Worm (Caenorhabditis elegans): ENCODE measurements around the gene C04F6.9.

Gene C04F6.9

DNA sequence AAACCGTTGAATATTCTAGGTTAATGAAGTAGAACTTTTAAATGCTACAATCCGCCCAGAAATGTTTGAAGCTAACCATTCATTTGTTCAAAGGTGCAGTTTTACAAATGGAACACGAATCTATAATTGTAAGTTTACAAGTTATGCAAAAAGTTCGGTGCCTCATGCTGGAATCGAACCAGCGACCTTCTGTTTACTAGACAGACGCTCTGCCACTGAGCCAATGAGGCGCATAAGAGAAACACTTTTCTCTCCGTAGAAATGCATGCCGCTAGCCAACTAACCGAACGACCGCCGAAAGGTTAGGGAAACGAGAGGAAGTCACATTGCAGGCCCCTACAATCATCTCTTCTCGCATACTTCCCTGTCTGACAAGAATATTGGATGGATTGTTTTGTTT is 30.5 kb upstream of the C04F6.9 start:
- TF ChIP-seq sptf-2 (GFP tag; optimal IDR thresholded peaks at IDR 0.05), result no peak
- peak; percentile 79 for TF ChIP-seq ekl-4 (GFP tag; IDR thresholded peaks at IDR 0.05)
- TF ChIP-seq K11D2.4 (GFP tag; IDR thresholded peaks at IDR 0.05), result peak; percentile 67
- no peak for TF ChIP-seq aptf-2 (GFP tag; conservative IDR thresholded peaks at IDR 0.05)
- TF ChIP-seq ceh-40 (GFP tag; IDR thresholded peaks at IDR 0.05), result peak; percentile 81; the same call in 1 of the 2 replicates
- peak; percentile 5 to 25 for TF ChIP-seq let-607 (tag; optimal IDR thresholded peaks at IDR 0.05)
- no peak for TF ChIP-seq ceh-91 (GFP tag; IDR thresholded peaks at IDR 0.05)
- no peak for TF ChIP-seq hrde-1 (tag; optimal IDR thresholded peaks at IDR 0.05; ENCODE audit: borderline replicate concordance)
- peak; percentile 63 for TF ChIP-seq lsy-27 (tag; optimal IDR thresholded peaks at IDR 0.05; ENCODE audit: borderline replicate concordance, insufficient read depth)
- TF ChIP-seq cebp-2 (GFP tag; IDR thresholded peaks at IDR 0.05), result 0 out of 2 replicates have a peak, but pooled peaks have one; percentile 76
- no peak for TF ChIP-seq F22D6.2 (tag; optimal IDR thresholded peaks at IDR 0.05)
- TF ChIP-seq madf-10 (tag; optimal IDR thresholded peaks at IDR 0.05), result peak; percentile 79
- TF ChIP-seq lag-1 (GFP tag; IDR thresholded peaks at IDR 0.05), result no peak
- TF ChIP-seq ztf-3 (GFP tag; optimal IDR thresholded peaks at IDR 0.05), result peak; percentile 52
- TF ChIP-seq attf-6 (GFP tag; IDR thresholded peaks at IDR 0.05), result peak; percentile 50; the same call in 1 of the 2 replicates
- TF ChIP-seq mel-28 (tag; optimal IDR thresholded peaks at IDR 0.05; ENCODE audit: borderline replicate concordance), result no peak
- peak; percentile 85 for TF ChIP-seq hmg-20 (GFP tag; IDR thresholded peaks at IDR 0.05)
- peak; percentile 90 for TF ChIP-seq nfyb-1 (GFP tag; IDR thresholded peaks at IDR 0.05)
- no peak for TF ChIP-seq Y79H2A.3 (GFP tag; conservative IDR thresholded peaks at IDR 0.05)
- TF ChIP-seq sea-2 (GFP tag; IDR thresholded peaks at IDR 0.05), result no peak
- peak; percentile 33 for TF ChIP-seq fkh-3 (tag; optimal IDR thresholded peaks at IDR 0.05)
- TF ChIP-seq akir-1 (GFP tag; optimal IDR thresholded peaks at IDR 0.05), result peak; percentile 36
- TF ChIP-seq nfya-2 (GFP tag; IDR thresholded peaks at IDR 0.05), result no peak
- TF ChIP-seq rcor-1 (GFP tag; IDR thresholded peaks at IDR 0.05), result peak; percentile 75
- peak; percentile 95 for TF ChIP-seq B0261.1 (tag; optimal IDR thresholded peaks at IDR 0.05)
- peak; percentile 75 for TF ChIP-seq T07F8.4 (tag; optimal IDR thresholded peaks at IDR 0.05)
- TF ChIP-seq lir-1 (GFP tag; conservative IDR thresholded peaks at IDR 0.05), result 0 out of 2 replicates have a peak, but pooled peaks have one; percentile 21
- peak; percentile 44 for TF ChIP-seq mxl-1 (tag; optimal IDR thresholded peaks at IDR 0.05)
- TF ChIP-seq repo-1 (tag; optimal IDR thresholded peaks at IDR 0.05), result peak; percentile 59
- TF ChIP-seq Y53G8AR.9 (GFP tag; conservative IDR thresholded peaks at IDR 0.05), result peak; percentile 39; the same call in 1 of the 2 replicates
- peak; percentile 73 for TF ChIP-seq D2030.7 (GFP tag; IDR thresholded peaks at IDR 0.05)
- peak; percentile 83 for TF ChIP-seq ZK185.1 (tag; optimal IDR thresholded peaks at IDR 0.05; ENCODE audit: poor library complexity, severe bottlenecking)
- no peak for TF ChIP-seq hlh-26 (GFP tag; conservative IDR thresholded peaks at IDR 0.05)
- TF ChIP-seq bed-2 (GFP tag; IDR thresholded peaks at IDR 0.05), result no peak
- TF ChIP-seq egl-18 (GFP tag; IDR thresholded peaks at IDR 0.05), result 0 out of 2 replicates have a peak, but pooled peaks have one; percentile 55
- TF ChIP-seq unc-62 (GFP tag; optimal IDR thresholded peaks at IDR 0.05), result no peak
- peak; percentile 55 for TF ChIP-seq F23B12.7 (tag; optimal IDR thresholded peaks at IDR 0.05; ENCODE audit: insufficient read depth)
- peak; percentile 47 for TF ChIP-seq B0035.1 (tag; optimal IDR thresholded peaks at IDR 0.05)
- no peak for TF ChIP-seq C17E4.6 (GFP tag; IDR thresholded peaks at IDR 0.05)
- TF ChIP-seq ceh-27 (GFP tag; optimal IDR thresholded peaks at IDR 0.05), result peak; percentile 74
- TF ChIP-seq nfya-1 (tag; optimal IDR thresholded peaks at IDR 0.05; ENCODE audit: borderline replicate concordance, insufficient read depth), result no peak
- peak; percentile 44 for TF ChIP-seq ceh-100 (GFP tag; IDR thresholded peaks at IDR 0.05)
- peak; percentile 48; the same call in 1 of the 2 replicates for TF ChIP-seq aptf-3 (GFP tag; IDR thresholded peaks at IDR 0.05)
- TF ChIP-seq ama-1 (optimal IDR thresholded peaks at IDR 0.05), result no peak
- peak; percentile 75 to 90 for TF ChIP-seq ama-1 (GFP tag; optimal IDR thresholded peaks at IDR 0.05)
- 0 out of 2 replicates have a peak, but pooled peaks have one; percentile 60 for TF ChIP-seq nhr-120 (GFP tag; IDR thresholded peaks at IDR 0.05)
- TF ChIP-seq sdz-38 (tag; optimal IDR thresholded peaks at IDR 0.05), result no peak
- peak; percentile 20 for TF ChIP-seq nhr-179 (tag; optimal IDR thresholded peaks at IDR 0.05)

Measured in whole organism, young adult.